Worm (Caenorhabditis elegans) whole organism, late embryonic: ENCODE data around the gene T04F3.4.

Experiments used
- C38D4.7 ChIP-seq: fragments of 200-800 bp; sonication (Bioruptor generic); optimal IDR thresholded peaks from 2 replicates; lab custom pipeline; 2018; ENCODE audit warnings: mild to moderate bottlenecking, missing genetic modification characterization, moderate library complexity, missing compliant biosample characterization
- K02D7.2 ChIP-seq: sonication (generic microtip); optimal IDR thresholded peaks from 2 replicates; lab custom pipeline; 2017; ENCODE audit warnings: mild to moderate bottlenecking, missing genetic modification characterization, missing compliant biosample characterization
- T23F11.4 ChIP-seq: fragments of 200-800 bp; sonication (Bioruptor generic); optimal IDR thresholded peaks from 2 replicates; lab custom pipeline; 2018; ENCODE audit warnings: mild to moderate bottlenecking, missing genetic modification characterization, missing compliant biosample characterization
- Y22D7AL.16 ChIP-seq: sonication (generic microtip); optimal IDR thresholded peaks from 2 replicates; lab custom pipeline; 2016; ENCODE audit warnings: missing genetic modification characterization, missing compliant biosample characterization
- ceh-19 ChIP-seq: fragments of 200-800 bp; sonication (Bioruptor generic); optimal IDR thresholded peaks from 2 replicates; lab custom pipeline; 2018; ENCODE audit warnings: mild to moderate bottlenecking, missing genetic modification characterization, missing compliant biosample characterization
- ceh-2 ChIP-seq: sonication (generic microtip); optimal IDR thresholded peaks from 2 replicates; lab custom pipeline; 2016; ENCODE audit warnings: missing genotype, missing genetic modification characterization, missing compliant biosample characterization
- ceh-22 ChIP-seq: sonication (generic microtip); optimal IDR thresholded peaks from 2 replicates; lab custom pipeline; 2017; ENCODE audit warnings: missing biosample characterization, missing genetic modification characterization
- ceh-24 ChIP-seq: sonication (generic microtip); optimal IDR thresholded peaks from 2 replicates; lab custom pipeline; 2016; ENCODE audit warnings: mild to moderate bottlenecking, missing genetic modification characterization, missing compliant biosample characterization
- ceh-30 ChIP-seq: fragments of 150-350 bp; optimal IDR thresholded peaks from 2 replicates; lab custom pipeline; 2014; ENCODE audit warnings: missing biosample characterization, missing genetic modification characterization
- ceh-31 ChIP-seq: sonication (generic microtip); optimal IDR thresholded peaks from 2 replicates; lab custom pipeline; 2016; ENCODE audit warnings: missing genetic modification characterization, missing compliant biosample characterization
- ceh-34 ChIP-seq: sonication (generic microtip); optimal IDR thresholded peaks from 2 replicates; lab custom pipeline; 2016; ENCODE audit warnings: mild to moderate bottlenecking, missing genetic modification characterization, missing compliant biosample characterization
- ceh-6 ChIP-seq: fragments of 200-800 bp; sonication (Bioruptor generic); optimal IDR thresholded peaks from 2 replicates; lab custom pipeline; 2018; ENCODE audit warnings: mild to moderate bottlenecking, missing genetic modification characterization, missing compliant biosample characterization
- ceh-9 ChIP-seq: sonication (generic microtip); optimal IDR thresholded peaks from 2 replicates; lab custom pipeline; 2016; ENCODE audit warnings: mild to moderate bottlenecking, missing genetic modification characterization, inconsistent platforms, missing compliant biosample characterization
- dve-1 ChIP-seq: sonication (generic microtip); optimal IDR thresholded peaks from 2 replicates; lab custom pipeline; 2017; ENCODE audit warnings: antibody characterized with exemption, mild to moderate bottlenecking, missing genetic modification characterization, missing compliant biosample characterization
- ets-4 ChIP-seq: sonication (generic microtip); optimal IDR thresholded peaks from 2 replicates; lab custom pipeline; 2016; ENCODE audit warnings: missing genetic modification characterization, missing compliant biosample characterization
- eyg-1 ChIP-seq: sonication (generic microtip); optimal IDR thresholded peaks from 2 replicates; lab custom pipeline; 2016; ENCODE audit warnings: missing genotype, missing genetic modification characterization, missing compliant biosample characterization
- fax-1 ChIP-seq: sonication (generic microtip); optimal IDR thresholded peaks from 2 replicates; lab custom pipeline; 2016; ENCODE audit warnings: missing genotype, missing genetic modification characterization, missing compliant biosample characterization
- fkh-10 ChIP-seq: fragments of 150-350 bp; optimal IDR thresholded peaks from 2 replicates; lab custom pipeline; 2014; ENCODE audit warnings: missing biosample characterization, missing genetic modification reagents, missing genetic modification characterization
- gmeb-2 ChIP-seq: sonication (generic microtip); optimal IDR thresholded peaks from 2 replicates; lab custom pipeline; 2016; ENCODE audit warnings: missing genetic modification characterization, inconsistent platforms, missing compliant biosample characterization
- hlh-15 ChIP-seq: sonication (generic microtip); optimal IDR thresholded peaks from 2 replicates; lab custom pipeline; 2016; ENCODE audit warnings: missing genetic modification characterization, missing compliant biosample characterization
- hlh-6 ChIP-seq: sonication (generic microtip); optimal IDR thresholded peaks from 2 replicates; lab custom pipeline; 2016; ENCODE audit warnings: missing genotype, missing genetic modification characterization, missing compliant biosample characterization
- lim-6 ChIP-seq: sonication (generic microtip); optimal IDR thresholded peaks from 2 replicates; lab custom pipeline; 2016; ENCODE audit warnings: missing genetic modification characterization, missing compliant biosample characterization
- lin-11 ChIP-seq: fragments of 200-800 bp; sonication (Bioruptor generic); optimal IDR thresholded peaks from 2 replicates; lab custom pipeline; 2018; ENCODE audit warnings: mild to moderate bottlenecking, missing genetic modification characterization, missing compliant biosample characterization
- mec-3 ChIP-seq: sonication (generic microtip); optimal IDR thresholded peaks from 2 replicates; lab custom pipeline; 2016; ENCODE audit warnings: borderline replicate concordance, missing genetic modification characterization, missing compliant biosample characterization
- nhr-11 ChIP-seq: fragments of 150-350 bp; optimal IDR thresholded peaks from 2 replicates; lab custom pipeline; 2014; ENCODE audit warnings: missing biosample characterization, missing genetic modification characterization
- nhr-232 ChIP-seq: sonication (generic microtip); optimal IDR thresholded peaks from 2 replicates; lab custom pipeline; 2016; ENCODE audit warnings: missing genetic modification characterization, missing compliant biosample characterization
- odd-2 ChIP-seq: sonication (generic microtip); optimal IDR thresholded peaks from 2 replicates; lab custom pipeline; 2017; ENCODE audit warnings: antibody characterized with exemption, mild to moderate bottlenecking, missing genetic modification characterization, missing compliant biosample characterization
- pag-3 ChIP-seq: sonication (generic microtip); optimal IDR thresholded peaks from 2 replicates; lab custom pipeline; 2016; ENCODE audit warnings: missing compliant biosample characterization, missing genetic modification characterization, borderline replicate concordance
- pax-1 ChIP-seq: fragments of 150-350 bp; optimal IDR thresholded peaks from 2 replicates; lab custom pipeline; 2014; ENCODE audit warnings: missing biosample characterization, missing genetic modification characterization
- pha-2 ChIP-seq: sonication (generic microtip); optimal IDR thresholded peaks from 2 replicates; lab custom pipeline; 2017; ENCODE audit warnings: mild to moderate bottlenecking, missing genetic modification characterization, missing compliant biosample characterization
- pros-1 ChIP-seq: fragments of 150-350 bp; optimal IDR thresholded peaks from 2 replicates; lab custom pipeline; 2014; ENCODE audit warnings: missing biosample characterization, missing genetic modification reagents, missing genetic modification characterization
- ref-2 ChIP-seq: sonication (generic microtip); optimal IDR thresholded peaks from 2 replicates; lab custom pipeline; 2016; ENCODE audit warnings: missing genetic modification characterization, missing compliant biosample characterization
- rnt-1 ChIP-seq: sonication (generic microtip); optimal IDR thresholded peaks from 2 replicates; lab custom pipeline; 2016; ENCODE audit warnings: missing genetic modification characterization, missing compliant biosample characterization
- sdc-2 ChIP-seq: sonication (generic microtip); optimal IDR thresholded peaks from 2 replicates; lab custom pipeline; 2016; ENCODE audit warnings: missing genotype, missing genetic modification characterization, missing compliant biosample characterization
- sox-2 ChIP-seq: fragments of 200-800 bp; sonication (Bioruptor generic); IDR thresholded peaks from 2 replicates; pipeline ENCODE4 v1.3.6; 2022; ENCODE audit warnings: missing genetic modification reagents, missing genetic modification characterization, missing compliant biosample characterization
- tbx-2 ChIP-seq: sonication (generic microtip); optimal IDR thresholded peaks from 2 replicates; lab custom pipeline; 2016; ENCODE audit warnings: missing genetic modification characterization, missing compliant biosample characterization
- tbx-7 ChIP-seq: sonication (generic microtip); optimal IDR thresholded peaks from 2 replicates; lab custom pipeline; 2016; ENCODE audit warnings: missing genotype, missing genetic modification characterization, missing compliant biosample characterization
- zip-5 ChIP-seq: sonication (generic microtip); optimal IDR thresholded peaks from 2 replicates; lab custom pipeline; 2016; ENCODE audit warnings: missing genetic modification characterization, missing compliant biosample characterization

T04F3.4 gene

DNA sequence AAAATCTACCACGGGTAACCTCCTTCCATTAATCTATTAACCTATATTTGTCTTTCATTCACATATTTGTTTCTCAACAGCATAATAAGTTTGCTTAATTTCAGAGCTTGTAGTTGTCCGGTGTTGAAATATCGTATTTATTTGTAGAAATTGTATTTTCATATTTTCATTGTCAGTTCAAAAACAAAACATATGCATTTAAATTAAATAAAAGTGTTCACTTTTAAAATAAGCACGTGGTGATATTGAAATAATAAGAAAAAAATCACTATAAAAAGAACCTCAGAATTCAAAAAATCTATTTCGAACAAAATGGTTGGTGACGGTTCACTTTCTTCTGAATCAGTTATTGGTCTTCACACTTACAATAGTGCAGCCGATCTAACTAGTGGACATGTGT, 4.2 kb downstream of the T04F3.4 start, which contains the start of gene T04F3.3:
Gene T04F3.3, plus strand, starts transcription at position 301 of the 400 bp plus-strand sequence.
- TF ChIP-seq lim-6 (tag; lab: Kevin White, UChicago) (no peak), hlh-6 (tag; lab: Kevin White, UChicago) (no peak), ets-4 (no peak), ceh-2 (tag; lab: Kevin White, UChicago) (no peak), ceh-22 (tag; lab: Kevin White, UChicago) (no peak), tbx-2 (tag; lab: Kevin White, UChicago) (no peak), pha-2 (tag; lab: Kevin White, UChicago) (no peak), K02D7.2 (tag; lab: Kevin White, UChicago) (no peak), gmeb-2 (tag; lab: Kevin White, UChicago) (no peak), sdc-2 (no peak), sox-2 (GFP tag; lab: Robert Waterston, UW) (no peak), ceh-19 (GFP tag; lab: Kevin White, UChicago) (no peak), odd-2 (tag; lab: Kevin White, UChicago) (no peak), fax-1 (no peak), Y22D7AL.16 (no peak)

ce11 chrV:11757358-11757757, 5.5 kb downstream of the T04F3.4 start, which contains the start of gene smoc-1:
Gene smoc-1 (plus strand): TSS chrV:11757658.
- TF ChIP-seq tbx-7 (tag; lab: Kevin White, UChicago) (no peak), ceh-22 (tag; lab: Kevin White, UChicago) (no peak), hlh-15 (tag; lab: Kevin White, UChicago) (no peak), ceh-24 (tag; lab: Kevin White, UChicago) (no peak), C38D4.7 (no peak), ceh-30 (tag; lab: Kevin White, UChicago) (no peak), nhr-11 (tag; lab: Kevin White, UChicago) (no peak), eyg-1 (tag; lab: Kevin White, UChicago) (no peak)

- TF ChIP-seq fkh-10 (GFP tag; lab: Kevin White, UChicago) (no peak), rnt-1 (tag; lab: Kevin White, UChicago) (no peak), ceh-24 (tag; lab: Kevin White, UChicago) (no peak), pag-3 (tag; lab: Kevin White, UChicago) (no peak), ref-2 (tag; lab: Kevin White, UChicago) (no peak), ceh-31 (tag; lab: Kevin White, UChicago) (no peak)
- TF ChIP-seq, all 69 proteins: peak for 0
Measured at ce11 chrV:11755848-11756247, 7.0 kb downstream of the T04F3.4 start.

DNA sequence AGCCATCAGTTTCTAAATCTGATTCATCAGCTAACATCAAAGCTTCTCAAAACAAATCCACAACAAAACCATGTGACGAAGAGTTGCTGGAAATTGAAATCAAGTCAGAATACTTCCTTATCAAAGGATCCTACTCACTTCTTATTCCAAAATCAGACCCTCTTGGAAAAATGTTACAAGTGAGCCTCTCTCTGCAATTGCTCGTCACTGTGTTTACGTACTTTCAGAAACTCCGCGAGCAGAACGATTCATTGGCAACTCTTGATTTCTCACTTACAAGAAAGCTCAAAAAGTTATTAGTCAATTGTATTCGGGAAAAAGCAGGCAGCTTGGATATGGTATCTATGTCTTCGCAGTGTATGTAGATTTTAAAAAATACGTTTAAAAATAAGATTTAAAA, 11.4 kb downstream of the T04F3.4 start:
- TF ChIP-seq nhr-232 (tag; lab: Kevin White, UChicago) (no peak), lin-11 (no peak), pros-1 (tag; lab: Kevin White, UChicago) (no peak), C38D4.7 (no peak), dve-1 (no peak), ceh-30 (tag; lab: Kevin White, UChicago) (no peak), sdc-2 (no peak), pax-1 (tag; lab: Kevin White, UChicago) (no peak)

DNA sequence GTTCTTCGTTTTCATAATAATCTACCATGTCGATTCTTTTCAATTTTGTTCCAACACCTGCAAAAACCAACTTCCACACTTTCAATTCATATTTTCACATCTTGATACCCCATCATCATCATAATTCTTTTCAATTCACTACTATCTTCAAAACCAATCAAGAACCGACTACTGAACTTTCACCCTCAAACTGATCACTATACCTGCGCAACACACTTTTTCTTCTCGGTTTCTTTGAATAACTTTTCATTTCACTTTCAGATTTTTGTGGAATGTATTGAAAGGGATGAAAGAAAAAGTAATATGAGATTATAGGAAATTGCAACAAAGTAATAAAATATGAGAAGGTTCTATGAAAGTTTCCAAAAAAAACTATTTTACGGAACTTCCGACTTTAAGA, 21.8 kb downstream of the T04F3.4 start:
- no peak for TF ChIP-seq sox-2 (GFP tag; lab: Robert Waterston, UW)
- TF ChIP-seq zip-5 (tag; lab: Kevin White, UChicago) = no peak
- TF ChIP-seq mec-3 (tag; lab: Kevin White, UChicago) = no peak
- no peak for TF ChIP-seq ceh-34 (tag; lab: Kevin White, UChicago)
- no peak for TF ChIP-seq pros-1 (tag; lab: Kevin White, UChicago)
- TF ChIP-seq ceh-6 (GFP tag; lab: Kevin White, UChicago) = no peak
- TF ChIP-seq T23F11.4 (GFP tag; lab: Kevin White, UChicago) = no peak
- TF ChIP-seq ceh-9 (tag; lab: Kevin White, UChicago) = no peak
- TF ChIP-seq, all 69 proteins: peak for 0
